Fruit fly (Drosophila melanogaster) whole organism, embryonic: Measurements from ENCODE around the gene Dora.

Experiments used
- CG10274 ChIP-seq: fragments of 200-800 bp; sonication (Bioruptor generic); optimal IDR thresholded peaks from 3 replicates; lab custom pipeline; 2017; ENCODE audit warnings: missing biosample characterization, mild to moderate bottlenecking, missing genetic modification characterization
- CG10431 ChIP-seq: fragments of 200-800 bp; sonication (Bioruptor generic); optimal IDR thresholded peaks from 3 replicates; lab custom pipeline; 2018; ENCODE audit warnings: missing biosample characterization, mild to moderate bottlenecking, missing genetic modification characterization
- CG11695 ChIP-seq: fragments of 200-800 bp; sonication (Bioruptor generic); IDR thresholded peaks from 3 replicates; pipeline ENCODE4 v1.3.6; 2022; ENCODE audit warnings: missing biosample characterization, missing genetic modification characterization
- CG15514 ChIP-seq: fragments of 200-800 bp; sonication (Bioruptor generic); optimal IDR thresholded peaks from 3 replicates; lab custom pipeline; 2017; ENCODE audit warnings: missing biosample characterization, missing genetic modification characterization, mild to moderate bottlenecking, moderate library complexity, missing genetic modification reagents
- CG15601 ChIP-seq: fragments of 200-800 bp; sonication (Bioruptor generic); optimal IDR thresholded peaks from 3 replicates; lab custom pipeline; 2019; ENCODE audit warnings: missing biosample characterization, mild to moderate bottlenecking, missing genetic modification characterization, moderate library complexity
- CG17186 ChIP-seq: fragments of 200-800 bp; sonication (Bioruptor generic); optimal IDR thresholded peaks from 3 replicates; lab custom pipeline; 2017; ENCODE audit warnings: missing biosample characterization, missing genetic modification reagents, missing genetic modification characterization
- CG17912 ChIP-seq: fragments of 200-800 bp; sonication (Bioruptor generic); optimal IDR thresholded peaks from 2 replicates; lab custom pipeline; 2018; ENCODE audit warnings: missing biosample characterization, mild to moderate bottlenecking, missing genetic modification characterization
- CG18619 ChIP-seq: fragments of 200-800 bp; sonication (Bioruptor generic); optimal IDR thresholded peaks from 3 replicates; lab custom pipeline; 2017; ENCODE audit warnings: missing biosample characterization, mild to moderate bottlenecking, missing genetic modification characterization
- CG2889 ChIP-seq: fragments of 200-800 bp; sonication (Bioruptor generic); IDR thresholded peaks from 3 replicates; pipeline ENCODE4 v1.3.6; 2022; ENCODE audit warnings: missing biosample characterization, missing genetic modification characterization
- CG30431 ChIP-seq: fragments of 200-800 bp; sonication (Bioruptor generic); optimal IDR thresholded peaks from 2 replicates; lab custom pipeline; 2017; ENCODE audit warnings: missing biosample characterization, missing genetic modification characterization
- CG3847 ChIP-seq: fragments of 200-800 bp; sonication (Bioruptor generic); IDR thresholded peaks from 2 replicates; pipeline ENCODE4 v1.3.6; 2022; ENCODE audit warnings: missing biosample characterization, missing genetic modification characterization
- CG6175 ChIP-seq: fragments of 200-800 bp; sonication (Bioruptor generic); IDR thresholded peaks from 3 replicates; pipeline ENCODE4 v1.3.6; 2022; ENCODE audit warnings: missing biosample characterization, missing genetic modification characterization
- CG6765 ChIP-seq: fragments of 200-800 bp; sonication (Bioruptor generic); optimal IDR thresholded peaks from 3 replicates; lab custom pipeline; 2017; ENCODE audit warnings: missing biosample characterization, mild to moderate bottlenecking, missing genetic modification characterization
- CG8359 ChIP-seq: fragments of 200-800 bp; sonication (Bioruptor generic); optimal IDR thresholded peaks from 2 replicates; lab custom pipeline; 2017; ENCODE audit warnings: missing biosample characterization, mild to moderate bottlenecking, missing genetic modification characterization, borderline replicate concordance
- CG9727 ChIP-seq: fragments of 200-800 bp; sonication (Bioruptor generic); optimal IDR thresholded peaks from 3 replicates; lab custom pipeline; 2017; ENCODE audit warnings: missing biosample characterization, mild to moderate bottlenecking, missing genetic modification characterization
- CG9817 ChIP-seq: fragments of 200-800 bp; sonication (Bioruptor generic); optimal IDR thresholded peaks from 2 replicates; lab custom pipeline; 2018; ENCODE audit warnings: missing biosample characterization, mild to moderate bottlenecking, missing genetic modification characterization, moderate library complexity
- D ChIP-seq, 2 experiments: fragments of 200-800 bp in 1 of 2; fragments of >200 bp in 1 of 2; sonication (Bioruptor generic) in 1 of 2; optimal IDR thresholded peaks; 2 replicates in 1 of 2; 3 replicates in 1 of 2; lab custom pipeline; 2017; ENCODE audit warnings: mild to moderate bottlenecking in 1 of 2, missing biosample characterization in 1 of 2, missing genetic modification characterization in 1 of 2, missing genetic modification reagents in 1 of 2
- GATAe ChIP-seq: fragments of 200-800 bp; sonication (Bioruptor generic); conservative IDR thresholded peaks from 2 replicates; pipeline ENCODE4 v1.3.6; 2022; ENCODE audit warnings: missing biosample characterization, missing genetic modification characterization
- Gsc ChIP-seq: fragments of 200-800 bp; sonication (Bioruptor generic); IDR thresholded peaks from 2 replicates; pipeline ENCODE4 v1.3.6; 2022; ENCODE audit warnings: missing biosample characterization, missing genetic modification characterization
- Hr3 ChIP-seq: fragments of 200-800 bp; sonication (Bioruptor generic); optimal IDR thresholded peaks from 3 replicates; lab custom pipeline; 2016; ENCODE audit warnings: missing biosample characterization, missing genetic modification characterization
- Mad ChIP-seq: fragments of 200-800 bp; sonication (Bioruptor generic); optimal IDR thresholded peaks from 2 replicates; lab custom pipeline; 2016; ENCODE audit warnings: missing biosample characterization, missing genetic modification characterization
- Mes4 ChIP-seq: fragments of 200-800 bp; sonication (Bioruptor generic); optimal IDR thresholded peaks from 2 replicates; lab custom pipeline; 2016; ENCODE audit warnings: missing biosample characterization, missing genetic modification characterization
- Myb ChIP-seq: fragments of 200-800 bp; sonication (Bioruptor generic); optimal IDR thresholded peaks from 2 replicates; lab custom pipeline; 2016; ENCODE audit warnings: missing biosample characterization, missing genetic modification characterization
- Pdp1 ChIP-seq, 2 experiments: fragments of 200-800 bp; sonication (Bioruptor generic); optimal IDR thresholded peaks; 3 replicates each; lab custom pipeline; 2016; ENCODE audit warnings: missing biosample characterization in 2 of 2, missing genetic modification characterization in 2 of 2, mild to moderate bottlenecking in 1 of 2, moderate library complexity in 1 of 2
- Six4 ChIP-seq: fragments of 200-800 bp; sonication (Bioruptor generic); optimal IDR thresholded peaks from 2 replicates; lab custom pipeline; 2016; ENCODE audit warnings: missing biosample characterization, missing genetic modification characterization
- Spps ChIP-seq: fragments of 200-800 bp; sonication (Bioruptor generic); optimal IDR thresholded peaks from 2 replicates; lab custom pipeline; 2018; ENCODE audit warnings: missing biosample characterization, mild to moderate bottlenecking, missing genetic modification characterization
- Xrp1 ChIP-seq: fragments of 200-800 bp; sonication (Bioruptor generic); IDR thresholded peaks from 2 replicates; pipeline ENCODE4 v1.3.6; 2022; ENCODE audit warnings: missing biosample characterization, missing genetic modification characterization
- aop ChIP-seq: fragments of 200-800 bp; sonication (Bioruptor generic); IDR thresholded peaks from 2 replicates; pipeline ENCODE4 v1.3.6; 2022; ENCODE audit warnings: missing biosample characterization, missing genetic modification characterization
- ara ChIP-seq: fragments of 200-800 bp; sonication (Bioruptor generic); IDR thresholded peaks from 2 replicates; pipeline ENCODE4 v1.3.6; 2022; ENCODE audit warnings: missing biosample characterization, missing genetic modification characterization
- az2 ChIP-seq: fragments of 200-800 bp; sonication (Bioruptor generic); optimal IDR thresholded peaks from 3 replicates; lab custom pipeline; 2016; ENCODE audit warnings: missing biosample characterization, missing genetic modification characterization
- bcd ChIP-seq: fragments of 200-800 bp; sonication (Bioruptor generic); optimal IDR thresholded peaks from 2 replicates; lab custom pipeline; 2017; ENCODE audit warnings: missing biosample characterization, mild to moderate bottlenecking, missing genetic modification characterization
- bowl ChIP-seq: fragments of 200-800 bp; sonication (Bioruptor generic); IDR thresholded peaks from 2 replicates; pipeline ENCODE4 v1.3.6; 2022; ENCODE audit warnings: missing biosample characterization, missing genetic modification characterization
- ci ChIP-seq: fragments of 200-800 bp; sonication (Bioruptor generic); IDR thresholded peaks from 3 replicates; pipeline ENCODE4 v1.3.6; 2022; ENCODE audit warnings: missing biosample characterization, missing genetic modification characterization
- fu2 ChIP-seq: fragments of 200-800 bp; sonication (Bioruptor generic); optimal IDR thresholded peaks from 2 replicates; lab custom pipeline; 2016; ENCODE audit warnings: missing biosample characterization, missing genetic modification characterization
- gce ChIP-seq: fragments of 200-800 bp; sonication (Bioruptor generic); IDR thresholded peaks from 3 replicates; pipeline ENCODE4 v1.3.6; 2022; ENCODE audit warnings: missing biosample characterization, missing genetic modification characterization
- gsb ChIP-seq: fragments of 200-800 bp; sonication (Bioruptor generic); IDR thresholded peaks from 2 replicates; pipeline ENCODE4 v1.3.6; 2022; ENCODE audit warnings: missing biosample characterization, missing genetic modification characterization
- jigr1 ChIP-seq: fragments of 200-800 bp; sonication (Bioruptor generic); IDR thresholded peaks from 3 replicates; pipeline ENCODE4 v1.3.6; 2022; ENCODE audit warnings: missing biosample characterization, missing genetic modification characterization
- jing ChIP-seq: fragments of 200-800 bp; sonication (Bioruptor generic); optimal IDR thresholded peaks from 2 replicates; lab custom pipeline; 2018; ENCODE audit warnings: missing biosample characterization, mild to moderate bottlenecking, missing genetic modification characterization
- kay ChIP-seq: fragments of 200-800 bp; sonication (Bioruptor generic); optimal IDR thresholded peaks from 2 replicates; lab custom pipeline; 2016; ENCODE audit warnings: missing biosample characterization, missing genetic modification characterization
- lilli ChIP-seq: fragments of 200-800 bp; sonication (Bioruptor generic); optimal IDR thresholded peaks from 3 replicates; lab custom pipeline; 2016; ENCODE audit warnings: missing biosample characterization, missing genetic modification characterization
- lov ChIP-seq, 2 experiments: fragments of 200-800 bp in 1 of 2; fragments of >200 bp in 1 of 2; sonication (Bioruptor generic) in 1 of 2; IDR thresholded peaks in 1 of 2; optimal IDR thresholded peaks in 1 of 2; 2 replicates in 1 of 2; 3 replicates in 1 of 2; pipeline versions ENCODE4 v1.3.6 to Lab custom; 2017 to 2022; ENCODE audit warnings: missing biosample characterization in 1 of 2, missing genetic modification characterization in 1 of 2
- pita ChIP-seq: fragments of 200-800 bp; sonication (Bioruptor generic); optimal IDR thresholded peaks from 2 replicates; lab custom pipeline; 2017; ENCODE audit warnings: missing biosample characterization, mild to moderate bottlenecking, missing genetic modification characterization
- psq ChIP-seq: fragments of 200-800 bp; sonication (Bioruptor generic); optimal IDR thresholded peaks from 2 replicates; lab custom pipeline; 2017; ENCODE audit warnings: missing biosample characterization, missing genetic modification characterization
- row ChIP-seq: fragments of 200-800 bp; sonication (Bioruptor generic); IDR thresholded peaks from 3 replicates; pipeline ENCODE4 v1.3.6; 2022; ENCODE audit warnings: missing biosample characterization, missing genetic modification characterization
- sc ChIP-seq, 3 experiments: fragments of >200 bp in 2 of 3; fragments of 200-800 bp in 1 of 3; sonication (Bioruptor generic) in 1 of 3; optimal IDR thresholded peaks; 2 replicates in 2 of 3; 3 replicates in 1 of 3; lab custom pipeline; 2017; ENCODE audit warnings: mild to moderate bottlenecking in 1 of 3, missing biosample characterization in 1 of 3, missing genetic modification characterization in 1 of 3, missing genetic modification reagents in 1 of 3
- scrt ChIP-seq: fragments of 200-800 bp; sonication (Bioruptor generic); optimal IDR thresholded peaks from 2 replicates; lab custom pipeline; 2018; ENCODE audit warnings: missing biosample characterization, mild to moderate bottlenecking, missing genetic modification characterization, moderate library complexity
- so ChIP-seq: fragments of 200-800 bp; sonication (Bioruptor generic); IDR thresholded peaks from 3 replicates; pipeline ENCODE4 v1.3.6; 2022; ENCODE audit warnings: missing biosample characterization, missing genetic modification characterization
- twi ChIP-seq: fragments of 200-800 bp; optimal IDR thresholded peaks from 2 replicates; lab custom pipeline; 2019; ENCODE audit warnings: missing biosample characterization, mild to moderate bottlenecking, missing genetic modification characterization, moderate library complexity
- zen2 ChIP-seq: fragments of 200-800 bp; sonication (Bioruptor generic); IDR thresholded peaks from 3 replicates; pipeline ENCODE4 v1.3.6; 2022; ENCODE audit warnings: missing biosample characterization, missing genetic modification characterization; ENCODE audit not compliant: partially characterized antibody
- zf30C ChIP-seq: fragments of 200-800 bp; sonication (Bioruptor generic); optimal IDR thresholded peaks from 3 replicates; lab custom pipeline; 2018; ENCODE audit warnings: missing biosample characterization, mild to moderate bottlenecking, missing genetic modification characterization

The Dora gene

DNA sequence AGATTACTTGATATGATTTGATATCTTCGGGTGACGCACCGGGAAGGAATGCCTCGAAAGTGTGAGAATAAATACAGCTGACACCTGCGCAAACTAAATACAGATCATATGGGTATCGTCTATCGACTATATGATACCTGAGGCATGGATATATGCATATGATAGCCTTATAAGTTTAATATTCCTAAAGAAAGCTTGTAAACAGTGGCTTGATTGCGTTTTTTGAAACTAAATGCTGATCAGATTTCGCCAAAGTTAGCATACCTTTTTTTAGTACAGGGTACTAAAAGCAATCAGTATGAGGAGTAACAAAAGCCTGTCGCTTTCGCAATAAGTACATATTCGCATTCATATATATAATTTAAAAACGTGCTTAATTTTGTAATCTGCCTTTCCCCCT, 29.4 kb upstream of the Dora start (continued):
- peak; percentile 26 for TF ChIP-seq CG9727
- no peak for TF ChIP-seq GATAe (GFP tag; lab: Robert Waterston, UW)
- no peak for TF ChIP-seq bowl (GFP tag; lab: Robert Waterston, UW)
- peak in 1 of 2 experiments; percentile 35 for TF ChIP-seq Pdp1 (GFP tag; optimal IDR thresholded peaks at IDR 0.05; lab: Kevin White, UChicago)
- TF ChIP-seq lov (optimal IDR thresholded peaks at IDR 0.05; lab: Kevin White, UChicago), result no peak
- TF ChIP-seq lov (GFP tag; IDR thresholded peaks at IDR 0.05; lab: Robert Waterston, UW), result no peak
- TF ChIP-seq aop (GFP tag; lab: Robert Waterston, UW), result no peak
- TF ChIP-seq pita (GFP tag; lab: Kevin White, UChicago), result no peak
- no peak for TF ChIP-seq D (optimal IDR thresholded peaks at IDR 0.05; lab: Kevin White, UChicago)
- TF ChIP-seq D (GFP tag; optimal IDR thresholded peaks at IDR 0.05; lab: Kevin White, UChicago), result no peak
- no peak for TF ChIP-seq Six4
- 0 out of 2 replicates have a peak, but pooled peaks have one; percentile 12 for TF ChIP-seq ara (GFP tag; lab: Robert Waterston, UW)
- no peak for TF ChIP-seq CG9817 (tag; lab: Kevin White, UChicago)
- no peak for TF ChIP-seq CG10274 (GFP tag; lab: Kevin White, UChicago)
- no peak for TF ChIP-seq gsb (GFP tag; lab: Robert Waterston, UW)
- no peak for TF ChIP-seq psq
- TF ChIP-seq so (GFP tag; lab: Robert Waterston, UW), result 0 out of 3 replicates have a peak, but pooled peaks have one; percentile 44
- TF ChIP-seq Gsc, result no peak
- TF ChIP-seq CG6765 (GFP tag; lab: Kevin White, UChicago), result no peak
- TF ChIP-seq gce, result no peak
- TF ChIP-seq CG11695 (GFP tag; lab: Robert Waterston, UW), result peak; percentile 48; the same call in 1 of the 3 replicates
- TF ChIP-seq lilli (GFP tag; lab: Kevin White, UChicago), result peak; percentile 50
- TF ChIP-seq Hr3 (GFP tag; lab: Kevin White, UChicago), result no peak
- no peak for TF ChIP-seq zf30C
- TF ChIP-seq scrt (GFP tag; lab: Kevin White, UChicago), result no peak
- TF ChIP-seq Mes4, result no peak
- TF ChIP-seq CG15514, result no peak
- TF ChIP-seq CG2889 (GFP tag; lab: Robert Waterston, UW), result no peak
- TF ChIP-seq CG17186 (GFP tag; lab: Kevin White, UChicago), result no peak
- no peak for TF ChIP-seq CG8359
- no peak for TF ChIP-seq Myb (GFP tag; lab: Kevin White, UChicago)
- TF ChIP-seq Spps (tag; lab: Kevin White, UChicago), result no peak
- TF ChIP-seq Xrp1 (GFP tag; lab: Robert Waterston, UW), result peak; percentile 53; the same call in 1 of the 2 replicates
- no peak for TF ChIP-seq zen2 (GFP tag; lab: Robert Waterston, UW)
- TF ChIP-seq CG6175, result no peak
- TF ChIP-seq kay (GFP tag; lab: Kevin White, UChicago), result no peak
- TF ChIP-seq ci (GFP tag; lab: Robert Waterston, UW), result no peak
- TF ChIP-seq CG18619, result no peak
- 0 out of 3 replicates have a peak, but pooled peaks have one; percentile 21 for TF ChIP-seq row (GFP tag; lab: Robert Waterston, UW)
- no peak for TF ChIP-seq CG3847
- no peak for TF ChIP-seq az2 (GFP tag; lab: Kevin White, UChicago)
- TF ChIP-seq bcd (GFP tag; lab: Kevin White, UChicago), result peak; percentile 4
- no peak for TF ChIP-seq CG30431
- no peak for TF ChIP-seq fu2 (GFP tag; lab: Kevin White, UChicago)
- no peak for TF ChIP-seq CG10431 (GFP tag; lab: Kevin White, UChicago)
- no peak for TF ChIP-seq jing (GFP tag; lab: Kevin White, UChicago)
- TF ChIP-seq CG15601 (tag; lab: Kevin White, UChicago), result no peak
- TF ChIP-seq twi (tag; lab: Kevin White, UChicago), result no peak
- TF ChIP-seq sc (optimal IDR thresholded peaks at IDR 0.05; lab: Kevin White, UChicago), result no peak
- no peak for TF ChIP-seq sc (GFP tag; optimal IDR thresholded peaks at IDR 0.05; lab: Kevin White, UChicago)
- TF ChIP-seq Mad (GFP tag; lab: Kevin White, UChicago), result no peak
- no peak for TF ChIP-seq CG17912
- no peak for TF ChIP-seq jigr1 (GFP tag; lab: Robert Waterston, UW)
